Fruit fly (Drosophila melanogaster): ENCODE measurements around the gene CG32266.
A peak's percentile ranks its signal among the peaks of the same experiment; 100 is the strongest.

Gene CG32266

dm6 chr3L:3755713-3756112 lies 34.9 kb upstream of the CG32266 start (continued):
- TF ChIP-seq HLH3B (GFP tag; IDR thresholded peaks at IDR 0.05) = no peak
- TF ChIP-seq HHEX (GFP tag; optimal IDR thresholded peaks at IDR 0.05) = peak; percentile 20
- TF ChIP-seq abd-A (tag; optimal IDR thresholded peaks at IDR 0.05) = peak; percentile 33
- TF ChIP-seq vvl (GFP tag; IDR thresholded peaks at IDR 0.05) = no peak
- TF ChIP-seq Abd-B (GFP tag; optimal IDR thresholded peaks at IDR 0.05) = no peak
- TF ChIP-seq CG5180 (GFP tag; optimal IDR thresholded peaks at IDR 0.05) = peak; percentile 8
- TF ChIP-seq sob (GFP tag; IDR thresholded peaks at IDR 0.05) = 0 out of 2 replicates have a peak, but pooled peaks have one; percentile 20
- TF ChIP-seq nmo (GFP tag; optimal IDR thresholded peaks at IDR 0.05) = no peak
- peak; percentile 11 for TF ChIP-seq gem (tag; optimal IDR thresholded peaks at IDR 0.05)
- peak in 1 of 2 experiments; percentile 31 for TF ChIP-seq Eip74EF (GFP tag; optimal IDR thresholded peaks at IDR 0.05)
- TF ChIP-seq BtbVII (GFP tag; optimal IDR thresholded peaks at IDR 0.05) = peak; percentile 47
- TF ChIP-seq CG12769 (tag; optimal IDR thresholded peaks at IDR 0.05) = peak; percentile 37
- TF ChIP-seq wek (GFP tag; optimal IDR thresholded peaks at IDR 0.05) = peak; percentile 10
- TF ChIP-seq psq (GFP tag; optimal IDR thresholded peaks at IDR 0.05) = no peak
- TF ChIP-seq chinmo (GFP tag; IDR thresholded peaks at IDR 0.05; ENCODE audit: partially characterized antibody) = 0 out of 4 replicates have a peak, but pooled peaks have one; percentile 28
- no peak for TF ChIP-seq CG11695 (GFP tag; IDR thresholded peaks at IDR 0.05)
- TF ChIP-seq CG31365 (tag; optimal IDR thresholded peaks at IDR 0.05) = peak; percentile 30
- TF ChIP-seq CG7839 (tag; optimal IDR thresholded peaks at IDR 0.05) = peak; percentile 3
- TF ChIP-seq CG15514 (GFP tag; optimal IDR thresholded peaks at IDR 0.05) = peak; percentile 36
- peak; percentile 74 for TF ChIP-seq sens (GFP tag)
- peak; percentile 6 for TF ChIP-seq CG2120 (GFP tag; optimal IDR thresholded peaks at IDR 0.05)
- TF ChIP-seq Med (GFP tag) = peak; percentile 65
- TF ChIP-seq CG18599 (GFP tag; optimal IDR thresholded peaks at IDR 0.05) = peak; percentile 55
- peak; percentile 13 for TF ChIP-seq dmrt99B (tag; optimal IDR thresholded peaks at IDR 0.05)
- peak in 1 of 2 experiments; percentile 33 for TF ChIP-seq insv (GFP tag; optimal IDR thresholded peaks at IDR 0.05)
- no peak for TF ChIP-seq CG7372 (GFP tag; IDR thresholded peaks at IDR 0.05)
- TF ChIP-seq CG2678 (tag; optimal IDR thresholded peaks at IDR 0.05) = peak; percentile 45
- TF ChIP-seq Vsx1 (GFP tag; optimal IDR thresholded peaks at IDR 0.05) = peak; percentile 17
- TF ChIP-seq ATbp (GFP tag; optimal IDR thresholded peaks at IDR 0.05) = peak; percentile 56
- peak; percentile 38 for TF ChIP-seq CG17359 (tag; optimal IDR thresholded peaks at IDR 0.05)
- TF ChIP-seq Meics (GFP tag; optimal IDR thresholded peaks at IDR 0.05) = peak; percentile 14
- no peak for TF ChIP-seq Drgx (GFP tag; IDR thresholded peaks at IDR 0.05)
- TF ChIP-seq Hmr (GFP tag; optimal IDR thresholded peaks at IDR 0.05) = peak; percentile 18

- TF ChIP-seq Mes4 (GFP tag; optimal IDR thresholded peaks at IDR 0.05) (no peak), CG34376 (GFP tag; optimal IDR thresholded peaks at IDR 0.05) (peak; percentile 18), Dp (GFP tag; optimal IDR thresholded peaks at IDR 0.05) (no peak), sd (tag; optimal IDR thresholded peaks at IDR 0.05) (peak; percentile 8), p53 (GFP tag; optimal IDR thresholded peaks at IDR 0.05) (no peak), mirr (GFP tag; optimal IDR thresholded peaks at IDR 0.05) (peak; percentile 49), chif (GFP tag; optimal IDR thresholded peaks at IDR 0.05) (no peak), CG17361 (GFP tag; IDR thresholded peaks at IDR 0.05) (no peak), Nf-YB (GFP tag; optimal IDR thresholded peaks at IDR 0.05) (peak; percentile 2), Pdp1 (GFP tag; optimal IDR thresholded peaks at IDR 0.05) (peak in 1 of 2 experiments; percentile 55), sug (tag; optimal IDR thresholded peaks at IDR 0.05) (peak; percentile 41), exex (tag; optimal IDR thresholded peaks at IDR 0.05) (peak; percentile 88), B-H1 (GFP tag; IDR thresholded peaks at IDR 0.05) (no peak), CG18476 (GFP tag; optimal IDR thresholded peaks at IDR 0.05) (no peak), sens (GFP tag) (peak; percentile 35)
Measured at dm6 chr3L:3758603-3759002, 32.0 kb upstream of the CG32266 start.

All from whole organism, embryonic.